Worm (Caenorhabditis elegans): ENCODE data around the gene K07E3.2.
A peak's percentile ranks its signal among the peaks of the same experiment; 100 is the strongest.

The K07E3.2 gene

DNA sequence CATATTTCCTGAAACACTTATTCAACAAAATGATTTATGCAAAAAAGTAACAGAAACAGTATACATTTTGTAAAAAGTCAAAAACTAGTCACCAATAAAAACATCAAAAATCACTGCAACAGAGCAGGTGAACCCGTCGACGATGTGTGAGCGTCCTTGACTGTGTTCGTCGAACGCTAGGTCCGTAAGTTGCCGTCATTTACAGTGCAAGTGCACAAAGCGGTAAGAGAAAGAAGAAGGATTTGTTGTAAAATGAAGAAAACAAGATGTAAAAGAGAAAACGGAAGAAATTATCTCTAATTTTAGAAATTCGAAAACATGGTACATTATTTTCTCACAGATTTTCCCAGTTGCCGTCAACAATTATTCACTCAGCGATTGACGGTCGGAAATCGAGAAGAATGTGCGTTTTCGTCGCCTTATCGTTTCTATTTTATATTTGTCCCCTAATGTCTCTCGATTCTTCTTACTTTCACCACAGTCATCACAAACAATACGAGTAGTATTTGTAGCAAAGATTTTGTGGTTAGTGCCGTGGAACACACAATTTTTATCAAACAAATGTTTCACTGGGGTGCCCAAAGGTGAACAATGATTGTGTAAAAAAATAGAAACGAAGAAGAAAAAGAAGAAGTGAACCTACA is 14.7 kb upstream of the K07E3.2 start:
- no peak for TF ChIP-seq sea-2 (GFP tag; IDR thresholded peaks at IDR 0.05)
- TF ChIP-seq ztf-22 (GFP tag; optimal IDR thresholded peaks at IDR 0.05) = no peak
- no peak for TF ChIP-seq cebp-1 (GFP tag; IDR thresholded peaks at IDR 0.05)
- peak; percentile 0 for TF ChIP-seq cebp-1 (tag; optimal IDR thresholded peaks at IDR 0.05)
- TF ChIP-seq nhr-80 (tag; optimal IDR thresholded peaks at IDR 0.05) = peak; percentile 50
- TF ChIP-seq athp-1 (tag; optimal IDR thresholded peaks at IDR 0.05) = no peak
- peak; percentile 19 for TF ChIP-seq gei-17 (GFP tag; optimal IDR thresholded peaks at IDR 0.05)
- TF ChIP-seq lin-26 (GFP tag; IDR thresholded peaks at IDR 0.05) = peak; percentile 70; the same call in 1 of the 2 replicates
- TF ChIP-seq unc-62 (GFP tag; optimal IDR thresholded peaks at IDR 0.05) = no peak
- TF ChIP-seq B0336.3 (GFP tag; IDR thresholded peaks at IDR 0.05) = no peak
- peak; percentile 3 for TF ChIP-seq ama-1 (optimal IDR thresholded peaks at IDR 0.05)
- TF ChIP-seq ama-1 (GFP tag; optimal IDR thresholded peaks at IDR 0.05) = no peak

ce11 chrX:8089916-8090315 is 14.2 kb upstream of the K07E3.2 start:
- TF ChIP-seq lsl-1 (GFP tag; optimal IDR thresholded peaks at IDR 0.05) (no peak), snpc-1.1 (tag; optimal IDR thresholded peaks at IDR 0.05; ENCODE audit: insufficient read depth) (no peak), nfya-2 (GFP tag; IDR thresholded peaks at IDR 0.05) (no peak), somi-1 (GFP tag; optimal IDR thresholded peaks at IDR 0.05) (no peak), egl-44 (GFP tag; IDR thresholded peaks at IDR 0.05) (no peak), ztf-18 (tag; optimal IDR thresholded peaks at IDR 0.05) (no peak), ZK185.1 (tag; optimal IDR thresholded peaks at IDR 0.05; ENCODE audit: poor library complexity, severe bottlenecking) (no peak), efl-1 (GFP tag; optimal IDR thresholded peaks at IDR 0.05) (no peak)

ce11 chrX:8098813-8099360 is 5.2 kb upstream of the K07E3.2 start, which contains the start of gene catp-5:
Gene catp-5, minus strand, starts transcription at chrX:8098863.
- TF ChIP-seq nhr-80 (tag; optimal IDR thresholded peaks at IDR 0.05) = peak; percentile 49
- TF ChIP-seq die-1 (tag; optimal IDR thresholded peaks at IDR 0.05) = no peak
- no peak for TF ChIP-seq lag-1 (GFP tag; IDR thresholded peaks at IDR 0.05)

DNA sequence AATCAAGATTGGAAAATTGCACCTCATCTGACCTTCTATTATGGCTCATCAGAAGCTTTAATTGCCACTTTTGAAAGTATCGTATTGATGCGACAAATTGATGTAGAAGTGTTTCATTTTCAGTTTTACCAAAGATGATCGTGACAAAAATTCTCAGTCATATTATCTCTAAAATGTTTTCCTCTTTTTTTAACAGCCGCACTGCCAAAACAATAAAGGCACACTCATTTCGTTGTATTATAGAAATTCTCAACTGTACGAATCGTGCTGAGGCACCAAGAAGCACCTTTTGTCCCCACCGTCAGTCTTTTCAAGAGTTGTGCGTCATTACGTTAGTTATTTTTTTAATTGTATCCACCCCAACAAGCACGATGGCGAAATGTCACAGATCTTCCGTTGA is 3.8 kb downstream of the K07E3.2 start, which contains the start of gene K07E3.9:
K07E3.9 (plus strand) TSS at position 301 of the 400 bp plus-strand sequence.
- no peak for TF ChIP-seq ceh-79 (tag; optimal IDR thresholded peaks at IDR 0.05)
- no peak for TF ChIP-seq Y79H2A.3 (GFP tag; conservative IDR thresholded peaks at IDR 0.05)
- no peak for TF ChIP-seq atf-7 (tag; optimal IDR thresholded peaks at IDR 0.05)
- TF ChIP-seq rcor-1 (GFP tag; IDR thresholded peaks at IDR 0.05) = no peak
- TF ChIP-seq Y95B8A.8 (GFP tag; IDR thresholded peaks at IDR 0.05) = no peak
- TF ChIP-seq F55B11.4 (tag; optimal IDR thresholded peaks at IDR 0.05; ENCODE audit: borderline replicate concordance, insufficient read depth) = no peak
- no peak for TF ChIP-seq gei-17 (GFP tag; optimal IDR thresholded peaks at IDR 0.05)
- no peak for TF ChIP-seq aptf-2 (GFP tag; conservative IDR thresholded peaks at IDR 0.05)
- no peak for TF ChIP-seq nhr-80 (tag; optimal IDR thresholded peaks at IDR 0.05)
- no peak for TF ChIP-seq dox-1 (GFP tag; IDR thresholded peaks at IDR 0.05)
- TF ChIP-seq tlf-1 (GFP tag; optimal IDR thresholded peaks at IDR 0.05) = no peak
- TF ChIP-seq ceh-40 (GFP tag; IDR thresholded peaks at IDR 0.05) = no peak
- no peak for TF ChIP-seq madf-3 (GFP tag; IDR thresholded peaks at IDR 0.05)
- no peak for TF ChIP-seq die-1 (tag; optimal IDR thresholded peaks at IDR 0.05)
- TF ChIP-seq C06A6.2 (GFP tag; conservative IDR thresholded peaks at IDR 0.05) = no peak
- no peak for TF ChIP-seq ceh-91 (GFP tag; IDR thresholded peaks at IDR 0.05)
- TF ChIP-seq F39B2.1 (GFP tag; IDR thresholded peaks at IDR 0.05) = no peak
- no peak for TF ChIP-seq rpc-1 (optimal IDR thresholded peaks at IDR 0.05)
- TF ChIP-seq rpc-1 (tag; optimal IDR thresholded peaks at IDR 0.05) = no peak
- TF ChIP-seq K11D2.4 (GFP tag; IDR thresholded peaks at IDR 0.05) = no peak
